Fruit fly (Drosophila melanogaster) whole organism, embryonic: ENCODE measurements around the gene Ube3a.
A peak's percentile ranks its signal among the peaks of the same experiment; 100 is the strongest.

Experiments used
- Abd-B ChIP-seq: fragments of 200-800 bp; sonication (Bioruptor generic); optimal IDR thresholded peaks from 2 replicates; lab custom pipeline; 2018; ENCODE audit warnings: missing biosample characterization, mild to moderate bottlenecking, missing genetic modification characterization, moderate library complexity
- Blimp-1 ChIP-seq: fragments of 200-800 bp; sonication (Bioruptor generic); optimal IDR thresholded peaks from 3 replicates; lab custom pipeline; 2018; ENCODE audit warnings: missing biosample characterization, missing genetic modification characterization, mild to moderate bottlenecking, moderate library complexity, missing genetic modification reagents
- CG12236 ChIP-seq: fragments of 200-800 bp; sonication (Bioruptor generic); optimal IDR thresholded peaks from 2 replicates; lab custom pipeline; 2016; ENCODE audit warnings: missing biosample characterization, missing genetic modification characterization
- CG1233 ChIP-seq: fragments of 200-800 bp; sonication (Bioruptor generic); optimal IDR thresholded peaks from 4 replicates; lab custom pipeline; 2018; ENCODE audit warnings: missing biosample characterization, mild to moderate bottlenecking, missing genetic modification characterization
- CG12744 ChIP-seq: fragments of 200-800 bp; sonication (Bioruptor generic); optimal IDR thresholded peaks from 2 replicates; lab custom pipeline; 2016; ENCODE audit warnings: missing biosample characterization, missing genetic modification characterization
- CG12769 ChIP-seq: fragments of 200-800 bp; sonication (Bioruptor generic); optimal IDR thresholded peaks from 2 replicates; lab custom pipeline; 2019; ENCODE audit warnings: missing biosample characterization, mild to moderate bottlenecking, missing genetic modification characterization, moderate library complexity
- CG12942 ChIP-seq: fragments of 200-800 bp; sonication (Bioruptor generic); optimal IDR thresholded peaks from 3 replicates; lab custom pipeline; 2016; ENCODE audit warnings: missing biosample characterization, missing genetic modification characterization
- CG13424 ChIP-seq: fragments of 200-800 bp; sonication (Bioruptor generic); optimal IDR thresholded peaks from 2 replicates; lab custom pipeline; 2019; ENCODE audit warnings: missing biosample characterization, mild to moderate bottlenecking, missing genetic modification characterization, moderate library complexity
- CG13775 ChIP-seq: fragments of 200-800 bp; sonication (Bioruptor generic); optimal IDR thresholded peaks from 3 replicates; lab custom pipeline; 2017; ENCODE audit warnings: missing biosample characterization, mild to moderate bottlenecking, missing genetic modification characterization
- CG14050 ChIP-seq: fragments of 200-800 bp; sonication (Bioruptor generic); IDR thresholded peaks from 3 replicates; pipeline ENCODE4 v1.3.6; 2022; ENCODE audit warnings: missing biosample characterization, missing genetic modification characterization
- CG1792 ChIP-seq: fragments of 200-800 bp; sonication (Bioruptor generic); optimal IDR thresholded peaks from 2 replicates; lab custom pipeline; 2016; ENCODE audit warnings: missing biosample characterization, missing genetic modification characterization
- CG31224 ChIP-seq: fragments of 200-800 bp; sonication (Bioruptor generic); IDR thresholded peaks from 2 replicates; pipeline ENCODE4 v1.3.6; 2022; ENCODE audit warnings: missing biosample characterization, missing genetic modification characterization
- CG3407 ChIP-seq: fragments of 200-800 bp; sonication (Bioruptor generic); optimal IDR thresholded peaks from 2 replicates; lab custom pipeline; 2018; ENCODE audit warnings: missing biosample characterization, mild to moderate bottlenecking, missing genetic modification characterization
- CG3726 ChIP-seq: fragments of 200-800 bp; sonication (Bioruptor generic); IDR thresholded peaks from 3 replicates; pipeline ENCODE4, ENCODE4 v1.3.6; 2022; ENCODE audit warnings: missing biosample characterization, missing genetic modification characterization
- CG6854 ChIP-seq: fragments of 200-800 bp; sonication (Bioruptor generic); optimal IDR thresholded peaks from 3 replicates; lab custom pipeline; 2017; ENCODE audit warnings: missing biosample characterization, mild to moderate bottlenecking, missing genetic modification characterization
- CG7556 ChIP-seq: fragments of 200-800 bp; sonication (Bioruptor generic); optimal IDR thresholded peaks from 2 replicates; lab custom pipeline; 2017; ENCODE audit warnings: missing biosample characterization, mild to moderate bottlenecking, missing genetic modification characterization
- CG8281 ChIP-seq: fragments of 200-800 bp; sonication (Bioruptor generic); optimal IDR thresholded peaks from 2 replicates; lab custom pipeline; 2018; ENCODE audit warnings: missing biosample characterization, mild to moderate bottlenecking, missing genetic modification characterization, moderate library complexity
- CG8290 ChIP-seq, 3 experiments: fragments of 200-800 bp; sonication (Bioruptor generic); optimal IDR thresholded peaks; 2 replicates each; lab custom pipeline; 2016 to 2019; ENCODE audit warnings: missing biosample characterization in 3 of 3, missing genetic modification characterization in 3 of 3, mild to moderate bottlenecking in 2 of 3, moderate library complexity in 1 of 3
- CG8478 ChIP-seq: fragments of >200 bp; optimal IDR thresholded peaks from 2 replicates; lab custom pipeline; 2018
- D19A ChIP-seq: fragments of 200-800 bp; optimal IDR thresholded peaks from 3 replicates; lab custom pipeline; 2019; ENCODE audit warnings: missing biosample characterization, mild to moderate bottlenecking, missing genetic modification characterization, moderate library complexity
- Doc3 ChIP-seq: fragments of 200-800 bp; sonication (Bioruptor generic); IDR thresholded peaks from 3 replicates; pipeline ENCODE4 v1.3.6; 2022; ENCODE audit warnings: missing biosample characterization, missing genetic modification characterization; ENCODE audit not compliant: partially characterized antibody
- ERR ChIP-seq: fragments of 200-800 bp; sonication (Bioruptor generic); optimal IDR thresholded peaks from 2 replicates; lab custom pipeline; 2016; ENCODE audit warnings: missing biosample characterization, missing genetic modification characterization
- HmgZ ChIP-seq: fragments of 200-800 bp; sonication (Bioruptor generic); optimal IDR thresholded peaks from 2 replicates; lab custom pipeline; 2018; ENCODE audit warnings: missing biosample characterization, mild to moderate bottlenecking, missing genetic modification characterization
- Lpt ChIP-seq: fragments of >200 bp; optimal IDR thresholded peaks from 2 replicates; lab custom pipeline; 2018; ENCODE audit warnings: missing biosample characterization, missing genetic modification characterization
- Ravus ChIP-seq: fragments of 200-800 bp; sonication (Bioruptor generic); IDR thresholded peaks from 2 replicates; pipeline ENCODE4 v1.3.6; 2022; ENCODE audit warnings: missing biosample characterization, missing genetic modification characterization
- Sox102F ChIP-seq: fragments of 200-800 bp; sonication (Bioruptor generic); optimal IDR thresholded peaks from 2 replicates; lab custom pipeline; 2018; ENCODE audit warnings: missing biosample characterization, mild to moderate bottlenecking, missing genetic modification characterization, moderate library complexity
- Stat92E ChIP-seq, 3 experiments: fragments of >200 bp in 2 of 3; fragments of 200-800 bp in 1 of 3; sonication (Bioruptor generic) in 1 of 3; optimal IDR thresholded peaks; 2 replicates each; lab custom pipeline; 2017 to 2019; ENCODE audit warnings: missing biosample characterization in 3 of 3, missing genetic modification characterization in 3 of 3, mild to moderate bottlenecking in 1 of 3, moderate library complexity in 1 of 3
- Vsx1 ChIP-seq: fragments of 200-800 bp; sonication (Bioruptor generic); optimal IDR thresholded peaks from 2 replicates; lab custom pipeline; 2017; ENCODE audit warnings: missing biosample characterization, mild to moderate bottlenecking, missing genetic modification characterization, missing genetic modification reagents
- ap ChIP-seq: fragments of 200-800 bp; sonication (Bioruptor generic); IDR thresholded peaks from 2 replicates; pipeline ENCODE4 v1.3.6; 2022; ENCODE audit warnings: missing biosample characterization, missing genetic modification characterization
- ara ChIP-seq: fragments of 200-800 bp; sonication (Bioruptor generic); IDR thresholded peaks from 2 replicates; pipeline ENCODE4 v1.3.6; 2022; ENCODE audit warnings: missing biosample characterization, missing genetic modification characterization
- bigmax ChIP-seq: fragments of 200-800 bp; sonication (Bioruptor generic); optimal IDR thresholded peaks from 2 replicates; lab custom pipeline; 2018; ENCODE audit warnings: missing biosample characterization, mild to moderate bottlenecking, missing genetic modification characterization
- bowl ChIP-seq: fragments of 200-800 bp; sonication (Bioruptor generic); IDR thresholded peaks from 2 replicates; pipeline ENCODE4 v1.3.6; 2022; ENCODE audit warnings: missing biosample characterization, missing genetic modification characterization
- caup ChIP-seq: fragments of 200-800 bp; sonication (Bioruptor generic); optimal IDR thresholded peaks from 3 replicates; lab custom pipeline; 2017; ENCODE audit warnings: missing biosample characterization, mild to moderate bottlenecking, missing genetic modification characterization, moderate library complexity; ENCODE audit not compliant: severe bottlenecking
- cg ChIP-seq: fragments of 200-800 bp; sonication (Bioruptor generic); optimal IDR thresholded peaks from 3 replicates; lab custom pipeline; 2019; ENCODE audit warnings: missing biosample characterization, mild to moderate bottlenecking, missing genetic modification characterization, moderate library complexity
- chm ChIP-seq: fragments of 200-800 bp; sonication (Bioruptor generic); IDR thresholded peaks from 2 replicates; pipeline ENCODE4 v1.3.6; 2022; ENCODE audit warnings: missing biosample characterization, missing genetic modification characterization
- crc ChIP-seq: fragments of 200-800 bp; sonication (Bioruptor generic); optimal IDR thresholded peaks from 2 replicates; lab custom pipeline; 2016; ENCODE audit warnings: missing biosample characterization, missing genetic modification characterization
- crp ChIP-seq, 2 experiments: fragments of 200-800 bp; sonication (Bioruptor generic); optimal IDR thresholded peaks; 2 replicates in 1 of 2; 3 replicates in 1 of 2; lab custom pipeline; 2017; ENCODE audit warnings: missing biosample characterization in 2 of 2, missing genetic modification characterization in 2 of 2, mild to moderate bottlenecking in 1 of 2, moderate library complexity in 1 of 2
- fu2 ChIP-seq: fragments of 200-800 bp; sonication (Bioruptor generic); optimal IDR thresholded peaks from 2 replicates; lab custom pipeline; 2016; ENCODE audit warnings: missing biosample characterization, missing genetic modification characterization
- gce ChIP-seq: fragments of 200-800 bp; sonication (Bioruptor generic); IDR thresholded peaks from 3 replicates; pipeline ENCODE4 v1.3.6; 2022; ENCODE audit warnings: missing biosample characterization, missing genetic modification characterization
- hth ChIP-seq: fragments of >200 bp; optimal IDR thresholded peaks from 2 replicates; lab custom pipeline; 2017; ENCODE audit warnings: inconsistent platforms
- ken ChIP-seq: fragments of 200-800 bp; sonication (Bioruptor generic); IDR thresholded peaks from 3 replicates; pipeline ENCODE4 v1.3.6; 2022; ENCODE audit warnings: missing biosample characterization, missing genetic modification characterization
- klu ChIP-seq: fragments of 200-800 bp; sonication (Bioruptor generic); IDR thresholded peaks from 2 replicates; pipeline ENCODE4 v1.3.6; 2022; ENCODE audit warnings: missing biosample characterization, missing genetic modification characterization
- kni ChIP-seq: fragments of 200-800 bp; sonication (Bioruptor generic); optimal IDR thresholded peaks from 3 replicates; lab custom pipeline; 2017; ENCODE audit warnings: mild to moderate bottlenecking, missing biosample characterization, missing genetic modification reagents, missing genetic modification characterization
- lab ChIP-seq: fragments of 200-800 bp; sonication (Bioruptor generic); optimal IDR thresholded peaks from 3 replicates; lab custom pipeline; 2017; ENCODE audit warnings: missing biosample characterization, missing genetic modification characterization, mild to moderate bottlenecking, moderate library complexity, missing genetic modification reagents
- oc ChIP-seq: fragments of 200-800 bp; sonication (Bioruptor generic); optimal IDR thresholded peaks from 2 replicates; lab custom pipeline; 2018; ENCODE audit warnings: missing biosample characterization, mild to moderate bottlenecking, missing genetic modification characterization, moderate library complexity
- pnt ChIP-seq: fragments of 200-800 bp; sonication (Bioruptor generic); optimal IDR thresholded peaks from 3 replicates; lab custom pipeline; 2016; ENCODE audit warnings: missing biosample characterization, missing genetic modification characterization
- pros ChIP-seq: fragments of 200-800 bp; sonication (Bioruptor generic); optimal IDR thresholded peaks from 3 replicates; lab custom pipeline; 2019; ENCODE audit warnings: missing biosample characterization, mild to moderate bottlenecking, missing genetic modification characterization, moderate library complexity
- stc ChIP-seq: fragments of 200-800 bp; sonication (Bioruptor generic); IDR thresholded peaks from 2 replicates; pipeline ENCODE4 v1.3.6; 2022; ENCODE audit warnings: missing biosample characterization, missing genetic modification characterization
- stwl ChIP-seq: fragments of 200-800 bp; sonication (Bioruptor generic); optimal IDR thresholded peaks from 3 replicates; lab custom pipeline; 2018; ENCODE audit warnings: missing biosample characterization, mild to moderate bottlenecking, missing genetic modification characterization, moderate library complexity
- tap ChIP-seq: fragments of 200-800 bp; optimal IDR thresholded peaks from 3 replicates; lab custom pipeline; 2019; ENCODE audit warnings: missing biosample characterization, mild to moderate bottlenecking, missing genetic modification characterization, moderate library complexity
- twi ChIP-seq: fragments of 200-800 bp; optimal IDR thresholded peaks from 2 replicates; lab custom pipeline; 2019; ENCODE audit warnings: missing biosample characterization, mild to moderate bottlenecking, missing genetic modification characterization, moderate library complexity

Gene Ube3a

dm6 chr3L:11210517-11210916 is at the start of gene Ube3a, which contains the start of gene CG7600 (continued):
- TF ChIP-seq CG12942 (no peak), gce (GFP tag; lab: Robert Waterston, UW) (no peak), ERR (GFP tag; lab: Kevin White, UChicago) (no peak), Ravus (GFP tag; lab: Robert Waterston, UW) (no peak), lab (peak; percentile 65), tap (tag; lab: Kevin White, UChicago) (peak; percentile 15), Stat92E (GFP tag; optimal IDR thresholded peaks at IDR 0.05; lab: Kevin White, UChicago) (peak in 1 of 3 experiments; percentile 65), Lpt (no peak), ap (GFP tag; lab: Robert Waterston, UW) (no peak), stc (GFP tag; lab: Robert Waterston, UW) (no peak), CG1233 (no peak), Vsx1 (peak; percentile 24), Doc3 (GFP tag; lab: Robert Waterston, UW) (peak; percentile 99), klu (GFP tag; lab: Robert Waterston, UW) (no peak), stwl (tag; lab: Kevin White, UChicago) (peak; percentile 99), Blimp-1 (no peak), CG14050 (no peak), CG8478 (lab: Kevin White, UChicago) (no peak), kni (GFP tag; lab: Kevin White, UChicago) (no peak), crc (GFP tag; lab: Kevin White, UChicago) (no peak), ken (GFP tag; lab: Robert Waterston, UW) (no peak), CG13424 (tag; lab: Kevin White, UChicago) (peak; percentile 18), twi (tag; lab: Kevin White, UChicago) (peak; percentile 28)
- TF ChIP-seq, all 482 proteins: peak for 231

DNA sequence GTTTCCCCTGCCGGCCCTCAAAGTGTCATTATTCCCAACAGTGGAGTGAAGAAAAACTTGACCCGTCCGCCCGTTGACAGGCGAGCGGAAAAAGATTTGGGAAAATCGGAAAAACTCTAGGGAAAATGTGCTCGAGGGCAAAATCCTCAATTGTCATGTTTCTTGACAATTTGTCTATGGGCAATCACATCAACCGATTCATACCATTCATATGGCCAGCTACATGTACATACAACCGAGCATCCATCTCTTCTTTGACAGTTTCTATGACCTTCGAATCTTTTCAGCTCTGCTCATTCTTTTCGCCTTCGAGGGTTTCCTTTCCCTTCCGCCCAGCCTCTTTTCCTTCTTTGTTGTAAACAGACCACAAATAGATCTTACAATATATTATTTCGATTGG is 49.4 kb upstream of the Ube3a start:
- TF ChIP-seq CG12236 (no peak), CG6854 (no peak), CG1792 (GFP tag; lab: Kevin White, UChicago) (no peak), ara (GFP tag; lab: Robert Waterston, UW) (no peak), CG12769 (no peak), CG7556 (GFP tag; lab: Kevin White, UChicago) (no peak), bowl (GFP tag; lab: Robert Waterston, UW) (no peak), cg (GFP tag; lab: Kevin White, UChicago) (no peak), HmgZ (tag; lab: Kevin White, UChicago) (no peak), CG8281 (tag; lab: Kevin White, UChicago) (no peak), chm (GFP tag; lab: Robert Waterston, UW) (no peak; the same call in 1 of the 2 replicates), D19A (tag; lab: Kevin White, UChicago) (no peak), CG3726 (GFP tag; lab: Robert Waterston, UW) (no peak), twi (tag; lab: Kevin White, UChicago) (peak; percentile 28), hth (peak; percentile 61), CG13775 (GFP tag; lab: Kevin White, UChicago) (no peak), bigmax (GFP tag; lab: Kevin White, UChicago) (no peak), pros (peak; percentile 35), Abd-B (GFP tag; lab: Kevin White, UChicago) (no peak), crp (GFP tag; optimal IDR thresholded peaks at IDR 0.05; lab: Kevin White, UChicago) (no peak), Sox102F (GFP tag; lab: Kevin White, UChicago) (no peak), CG31224 (no peak), oc (tag; lab: Kevin White, UChicago) (peak; percentile 20), fu2 (GFP tag; lab: Kevin White, UChicago) (no peak), CG8290 (GFP tag; optimal IDR thresholded peaks at IDR 0.05; lab: Kevin White, UChicago) (no peak), CG8290 (tag; optimal IDR thresholded peaks at IDR 0.05; lab: Kevin White, UChicago) (peak in 1 of 2 experiments; percentile 17), caup (GFP tag; lab: Kevin White, UChicago) (no peak), pnt (GFP tag; lab: Kevin White, UChicago) (no peak), CG12744 (GFP tag; lab: Kevin White, UChicago) (no peak), CG3407 (no peak)
